Fruit fly (Drosophila melanogaster) whole organism: ENCODE results near the gene CG33303.

ENCODE experiments used
- CG8478 ChIP-seq: fragments of >200 bp; optimal IDR thresholded peaks from 2 replicates; lab custom pipeline; 2018; ENCODE audit warnings: inconsistent platforms
- Dll ChIP-seq: fragments of >200 bp; optimal IDR thresholded peaks from 2 replicates; lab custom pipeline; 2017
- EcR ChIP-seq, 2 experiments: fragments of >200 bp; optimal IDR thresholded peaks; 2 replicates each; lab custom pipeline; 2017; ENCODE audit warnings: missing biosample characterization in 2 of 2, missing genetic modification characterization in 2 of 2, missing genetic modification reagents in 2 of 2
- psq ChIP-seq: fragments of >200 bp; optimal IDR thresholded peaks from 2 replicates; lab custom pipeline; 2017

DNA sequence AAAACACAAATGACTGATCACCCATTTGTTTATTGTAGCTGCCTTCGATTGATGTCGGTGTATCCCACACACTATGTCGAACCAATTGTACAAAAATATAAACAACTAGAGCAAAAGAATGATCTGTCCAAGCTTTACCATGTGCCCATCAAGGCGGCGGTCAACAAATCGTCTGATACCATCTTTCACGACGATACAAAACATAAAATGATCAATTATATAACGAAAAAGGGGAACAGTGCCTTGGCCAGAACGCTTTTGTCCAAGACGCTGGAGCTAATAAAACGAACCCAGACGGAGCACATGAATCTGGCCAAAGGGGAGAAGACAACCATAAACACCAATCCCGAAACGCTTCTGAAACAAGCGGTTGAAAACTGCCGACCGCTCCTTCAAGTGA is 11.3 kb upstream of the CG33303 start:
- no peak for TF ChIP-seq EcR (GFP tag; optimal IDR thresholded peaks at IDR 0.05; lab: Kevin White, UChicago)
- no peak for TF ChIP-seq psq (lab: Kevin White, UChicago)
- no peak for TF ChIP-seq Dll (lab: Kevin White, UChicago)
- TF ChIP-seq CG8478, result no peak
